Worm (Caenorhabditis elegans) whole organism, L1 larva: Measurements from ENCODE around the gene tes-1.

Source experiments
- alr-1 ChIP-seq: fragments of 200-800 bp; sonication (Bioruptor generic); optimal IDR thresholded peaks from 2 replicates; lab custom pipeline; 2018; ENCODE audit warnings: borderline replicate concordance, mild to moderate bottlenecking, missing genetic modification characterization, missing compliant biosample characterization
- irx-1 ChIP-seq: sonication (generic microtip); optimal IDR thresholded peaks from 2 replicates; lab custom pipeline; 2016; ENCODE audit warnings: missing genetic modification characterization, missing compliant biosample characterization
- nhr-90 ChIP-seq: sonication (generic microtip); optimal IDR thresholded peaks from 2 replicates; lab custom pipeline; 2016; ENCODE audit warnings: mild to moderate bottlenecking, missing genetic modification characterization, missing compliant biosample characterization; ENCODE audit not compliant: poor library complexity

ce11 chrIV:7500924-7501323 is 49.7 kb upstream of the tes-1 start:
- TF ChIP-seq nhr-90 (tag; lab: Kevin White, UChicago) (no peak), irx-1 (tag; lab: Kevin White, UChicago) (no peak), alr-1 (tag; lab: Kevin White, UChicago) (no peak)
